Worm (Caenorhabditis elegans): Measurements from ENCODE around the gene such-1.

ce11 chrIII:11505621-11506020 is 17.9 kb downstream of the such-1 start:
- no peak for TF ChIP-seq jun-1 (tag; optimal IDR thresholded peaks at IDR 0.05)
- no peak for TF ChIP-seq ztf-11 (tag; optimal IDR thresholded peaks at IDR 0.05)
- no peak for TF ChIP-seq lin-15B (tag; optimal IDR thresholded peaks at IDR 0.05)
- no peak for TF ChIP-seq nhr-12 (tag; optimal IDR thresholded peaks at IDR 0.05)
- TF ChIP-seq mml-1 (tag; optimal IDR thresholded peaks at IDR 0.05): no peak
- no peak for TF ChIP-seq snpc-4 (tag; optimal IDR thresholded peaks at IDR 0.05)
- TF ChIP-seq unc-39 (tag; optimal IDR thresholded peaks at IDR 0.05): no peak
- TF ChIP-seq aly-2 (tag; optimal IDR thresholded peaks at IDR 0.05): no peak

All from whole organism, L3 larva.